Worm (Caenorhabditis elegans) whole organism, L4 larva: ENCODE results near the gene F55C12.6.
A peak's percentile ranks its signal among the peaks of the same experiment; 100 is the strongest.

Experiments
- daf-16 ChIP-seq, 3 experiments: sonication (generic microtip); optimal IDR thresholded peaks; 2 replicates each; lab custom pipeline; 2016 to 2017; ENCODE audit warnings: missing genetic modification characterization in 3 of 3, missing genetic modification reagents in 3 of 3, mild to moderate bottlenecking in 2 of 3, missing compliant biosample characterization in 2 of 3, missing biosample characterization in 1 of 3, moderate library complexity in 1 of 3
- tag-97 ChIP-seq: fragments of 200-800 bp; sonication (Bioruptor generic); IDR thresholded peaks from 2 replicates; pipeline ENCODE4 v1.3.6; 2022; ENCODE audit warnings: missing genetic modification characterization, missing compliant biosample characterization

DNA sequence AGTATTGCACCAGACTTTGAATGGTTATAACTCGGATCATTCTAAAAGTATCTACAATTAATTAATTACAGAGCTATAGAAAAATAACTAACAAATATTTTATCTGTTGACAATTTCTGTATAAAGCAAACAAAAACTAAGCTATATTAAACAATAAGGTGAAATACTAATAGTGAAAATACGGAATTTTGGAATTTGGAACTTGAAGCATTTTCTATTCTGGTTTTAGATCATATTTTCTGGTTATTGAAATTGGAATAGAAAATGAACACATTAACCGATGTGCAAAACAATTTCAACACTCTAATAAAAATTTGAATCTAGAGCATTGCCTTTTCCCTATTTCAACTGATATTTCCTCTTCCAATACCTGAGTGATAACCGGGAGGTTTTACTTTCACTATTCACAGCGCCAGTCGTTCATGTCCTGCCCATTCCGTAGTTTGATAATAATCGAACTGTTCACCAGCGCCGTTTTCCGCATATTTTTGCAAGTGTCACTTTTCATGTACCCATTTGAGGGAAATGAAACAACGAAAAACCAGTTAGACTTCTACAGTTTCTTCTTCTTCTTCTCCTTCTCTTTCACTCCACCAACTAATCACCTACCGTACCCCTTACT is 24.0 kb upstream of the F55C12.6 start:
- TF ChIP-seq tag-97 (GFP tag; lab: Robert Waterston, UW) (no peak), daf-16 (GFP tag; optimal IDR thresholded peaks at IDR 0.05; lab: Kevin White, UChicago) (no peak), daf-16 (tag; optimal IDR thresholded peaks at IDR 0.05; lab: Kevin White, UChicago) (peak; percentile 29)
